Worm (Caenorhabditis elegans) whole organism, L3 larva: ENCODE results near the gene pxl-1.

Experiments
- ZK546.5 ChIP-seq: sonication (generic microtip); optimal IDR thresholded peaks from 2 replicates; lab custom pipeline; 2017; ENCODE audit warnings: missing biosample characterization, missing genetic modification characterization
- ceh-9 ChIP-seq: sonication (generic microtip); optimal IDR thresholded peaks from 2 replicates; lab custom pipeline; 2018; ENCODE audit warnings: missing biosample characterization, missing genetic modification characterization
- egl-27 ChIP-seq: sonication (generic microtip); optimal IDR thresholded peaks from 4 replicates; lab custom pipeline; 2017; ENCODE audit warnings: missing biosample characterization, missing genetic modification reagents, missing genetic modification characterization
- elt-1 ChIP-seq: fragments of 150-350 bp; optimal IDR thresholded peaks from 2 replicates; lab custom pipeline; 2014; ENCODE audit warnings: missing biosample characterization, missing genetic modification characterization
- fkh-10 ChIP-seq: sonication (generic microtip); optimal IDR thresholded peaks from 2 replicates; lab custom pipeline; 2017; ENCODE audit warnings: missing biosample characterization, missing genetic modification reagents, missing genetic modification characterization
- fkh-2 ChIP-seq: fragments of 150-350 bp; optimal IDR thresholded peaks from 2 replicates; lab custom pipeline; 2014; ENCODE audit warnings: missing biosample characterization, missing genetic modification reagents, missing genetic modification characterization
- nhr-237 ChIP-seq: fragments of 150-350 bp; optimal IDR thresholded peaks from 2 replicates; lab custom pipeline; 2014; ENCODE audit warnings: missing biosample characterization, missing genetic modification characterization
- tbx-2 ChIP-seq: sonication (generic microtip); optimal IDR thresholded peaks from 2 replicates; lab custom pipeline; 2016; ENCODE audit warnings: mild to moderate bottlenecking, missing genetic modification characterization, missing compliant biosample characterization
- zag-1 ChIP-seq: fragments of 150-350 bp; optimal IDR thresholded peaks from 2 replicates; lab custom pipeline; 2014; ENCODE audit warnings: missing biosample characterization, missing genetic modification characterization
- ztf-11 ChIP-seq: fragments of 150-350 bp; optimal IDR thresholded peaks from 2 replicates; lab custom pipeline; 2014; ENCODE audit warnings: missing biosample characterization, missing genetic modification characterization

DNA sequence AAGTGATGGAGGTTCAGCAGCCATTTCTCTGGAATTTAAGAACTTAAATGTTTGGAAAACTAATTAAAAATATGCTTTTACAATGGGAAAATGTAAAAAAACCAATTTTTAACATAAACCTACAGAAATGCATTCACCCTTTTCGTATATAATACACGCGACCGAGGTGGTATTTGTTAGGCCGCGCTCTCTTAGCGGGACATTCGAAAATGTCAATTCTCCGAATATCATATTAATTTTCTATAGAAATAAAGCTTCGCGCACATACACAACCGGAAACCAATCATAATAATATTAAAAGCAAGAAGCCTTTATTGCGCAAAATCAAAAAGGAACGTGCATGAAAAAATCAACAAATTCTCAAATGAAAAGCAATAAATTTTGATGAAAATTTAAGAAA is 42.6 kb downstream of the pxl-1 start, which contains the start of gene ddx-23:
- TF ChIP-seq tbx-2: peak; percentile 26
- no peak for TF ChIP-seq elt-1 (tag; lab: Kevin White, UChicago)
- TF ChIP-seq fkh-10 (GFP tag; lab: Kevin White, UChicago): no peak
- TF ChIP-seq ZK546.5 (tag; lab: Kevin White, UChicago): no peak
- TF ChIP-seq ztf-11 (tag; lab: Kevin White, UChicago): no peak
- TF ChIP-seq nhr-237 (tag; lab: Kevin White, UChicago): no peak
- no peak for TF ChIP-seq fkh-2
- TF ChIP-seq egl-27 (tag; lab: Kevin White, UChicago): no peak
- no peak for TF ChIP-seq ceh-9 (tag; lab: Kevin White, UChicago)
- no peak for TF ChIP-seq zag-1 (tag; lab: Kevin White, UChicago)
